Worm (Caenorhabditis elegans) whole organism, mixed stage, embryonic: ENCODE data around the gene F20D6.10.

Experiments used
- M03D4.4 ChIP-seq: sonication (generic microtip); optimal IDR thresholded peaks from 2 replicates; lab custom pipeline; 2017; ENCODE audit warnings: mild to moderate bottlenecking, missing genetic modification characterization, missing compliant biosample characterization
- bed-3 ChIP-seq: fragments of 200-800 bp; sonication (Bioruptor generic); optimal IDR thresholded peaks from 3 replicates; lab custom pipeline; 2018; ENCODE audit warnings: mild to moderate bottlenecking, missing genetic modification characterization, moderate library complexity, missing compliant biosample characterization
- blmp-1 ChIP-seq: fragments of 150-350 bp; optimal IDR thresholded peaks from 2 replicates; lab custom pipeline; 2014; ENCODE audit warnings: missing biosample characterization, missing genetic modification characterization
- ceh-83 ChIP-seq: fragments of 200-800 bp; sonication (Bioruptor generic); optimal IDR thresholded peaks from 2 replicates; lab custom pipeline; 2018; ENCODE audit warnings: mild to moderate bottlenecking, missing genetic modification characterization, missing compliant biosample characterization
- ces-1 ChIP-seq: fragments of 150-350 bp; optimal IDR thresholded peaks from 2 replicates; lab custom pipeline; 2014; ENCODE audit warnings: missing biosample characterization, missing genetic modification reagents, missing genetic modification characterization
- cnd-1 ChIP-seq: fragments of 200-800 bp; sonication (Bioruptor generic); optimal IDR thresholded peaks from 2 replicates; lab custom pipeline; 2018; ENCODE audit warnings: mild to moderate bottlenecking, missing genetic modification characterization, missing compliant biosample characterization
- drap-1 ChIP-seq: fragments of 200-800 bp; sonication (Bioruptor generic); optimal IDR thresholded peaks from 3 replicates; lab custom pipeline; 2018; ENCODE audit warnings: mild to moderate bottlenecking, missing genetic modification characterization, missing compliant biosample characterization
- elt-1 ChIP-seq: sonication (generic microtip); optimal IDR thresholded peaks from 2 replicates; lab custom pipeline; 2017; ENCODE audit warnings: missing genetic modification characterization, mild to moderate bottlenecking, missing compliant biosample characterization, antibody characterized with exemption, moderate library complexity, borderline replicate concordance; ENCODE audit not compliant: insufficient read depth
- flh-1 ChIP-seq: fragments of 200-800 bp; sonication (Bioruptor generic); optimal IDR thresholded peaks from 2 replicates; lab custom pipeline; 2018; ENCODE audit warnings: mild to moderate bottlenecking, missing genetic modification characterization, moderate library complexity, missing compliant biosample characterization
- ham-2 ChIP-seq: fragments of 200-800 bp; sonication (Bioruptor generic); optimal IDR thresholded peaks from 2 replicates; lab custom pipeline; 2018; ENCODE audit warnings: mild to moderate bottlenecking, missing genetic modification characterization, missing compliant biosample characterization
- hlh-1 ChIP-seq: fragments of 150-350 bp; optimal IDR thresholded peaks from 2 replicates; lab custom pipeline; 2014; ENCODE audit warnings: missing biosample characterization, missing genetic modification reagents, missing genetic modification characterization
- lin-13 ChIP-seq: fragments of 150-350 bp; optimal IDR thresholded peaks from 2 replicates; lab custom pipeline; 2014; ENCODE audit warnings: missing biosample characterization, missing genetic modification characterization
- lsy-2 ChIP-seq: fragments of 150-350 bp; optimal IDR thresholded peaks from 2 replicates; lab custom pipeline; 2014; ENCODE audit warnings: missing biosample characterization, missing genetic modification characterization
- mab-5 ChIP-seq: fragments of 150-350 bp; optimal IDR thresholded peaks from 2 replicates; lab custom pipeline; 2014; ENCODE audit warnings: missing biosample characterization, missing genetic modification characterization
- mep-1 ChIP-seq: fragments of 150-350 bp; optimal IDR thresholded peaks from 2 replicates; lab custom pipeline; 2017; ENCODE audit warnings: missing biosample characterization, missing genetic modification reagents, missing genetic modification characterization, inconsistent platforms
- mls-2 ChIP-seq: sonication (generic microtip); optimal IDR thresholded peaks from 2 replicates; lab custom pipeline; 2016; ENCODE audit warnings: mild to moderate bottlenecking, missing genetic modification characterization, moderate library complexity, missing compliant biosample characterization
- nhr-12 ChIP-seq: fragments of 150-350 bp; optimal IDR thresholded peaks from 2 replicates; lab custom pipeline; 2014; ENCODE audit warnings: missing biosample characterization, missing genetic modification characterization
- nhr-2 ChIP-seq: fragments of 150-350 bp; optimal IDR thresholded peaks from 2 replicates; lab custom pipeline; 2014; ENCODE audit warnings: missing biosample characterization, missing genetic modification characterization
- nhr-28 ChIP-seq: fragments of 150-350 bp; optimal IDR thresholded peaks from 2 replicates; lab custom pipeline; 2014; ENCODE audit warnings: missing biosample characterization, missing genetic modification characterization
- nhr-76 ChIP-seq: sonication (generic microtip); optimal IDR thresholded peaks from 2 replicates; lab custom pipeline; 2017; ENCODE audit warnings: missing biosample characterization, missing genetic modification characterization
- pha-4 ChIP-seq: fragments of 150-350 bp; optimal IDR thresholded peaks from 2 replicates; lab custom pipeline; 2018; ENCODE audit warnings: missing biosample characterization, missing genetic modification reagents, missing genetic modification characterization
- sem-2 ChIP-seq: fragments of 200-800 bp; sonication (Bioruptor generic); optimal IDR thresholded peaks from 2 replicates; lab custom pipeline; 2018; ENCODE audit warnings: mild to moderate bottlenecking, missing genetic modification characterization, missing compliant biosample characterization
- snpc-4 ChIP-seq: fragments of 150-350 bp; optimal IDR thresholded peaks from 2 replicates; lab custom pipeline; 2014; ENCODE audit warnings: missing biosample characterization, missing genetic modification characterization
- sptf-1 ChIP-seq: sonication (generic microtip); optimal IDR thresholded peaks from 2 replicates; lab custom pipeline; 2017; ENCODE audit warnings: mild to moderate bottlenecking, missing genetic modification characterization, moderate library complexity, missing compliant biosample characterization
- unc-120 ChIP-seq: sonication (generic microtip); optimal IDR thresholded peaks from 2 replicates; lab custom pipeline; 2017; ENCODE audit warnings: missing genetic modification characterization, missing compliant biosample characterization; ENCODE audit not compliant: poor library complexity, severe bottlenecking
- unc-39 ChIP-seq: fragments of 150-350 bp; optimal IDR thresholded peaks from 2 replicates; lab custom pipeline; 2014; ENCODE audit warnings: missing biosample characterization, missing genetic modification characterization
- unc-62 ChIP-seq: fragments of 150-350 bp; optimal IDR thresholded peaks from 2 replicates; lab custom pipeline; 2014; ENCODE audit warnings: missing biosample characterization, missing genetic modification reagents, missing genetic modification characterization
- zip-8 ChIP-seq: fragments of 150-350 bp; optimal IDR thresholded peaks from 2 replicates; lab custom pipeline; 2014; ENCODE audit warnings: missing biosample characterization, missing genetic modification characterization
- ztf-11 ChIP-seq: fragments of 150-350 bp; optimal IDR thresholded peaks from 2 replicates; lab custom pipeline; 2014; ENCODE audit warnings: missing biosample characterization, missing genetic modification characterization

The F20D6.10 gene

DNA sequence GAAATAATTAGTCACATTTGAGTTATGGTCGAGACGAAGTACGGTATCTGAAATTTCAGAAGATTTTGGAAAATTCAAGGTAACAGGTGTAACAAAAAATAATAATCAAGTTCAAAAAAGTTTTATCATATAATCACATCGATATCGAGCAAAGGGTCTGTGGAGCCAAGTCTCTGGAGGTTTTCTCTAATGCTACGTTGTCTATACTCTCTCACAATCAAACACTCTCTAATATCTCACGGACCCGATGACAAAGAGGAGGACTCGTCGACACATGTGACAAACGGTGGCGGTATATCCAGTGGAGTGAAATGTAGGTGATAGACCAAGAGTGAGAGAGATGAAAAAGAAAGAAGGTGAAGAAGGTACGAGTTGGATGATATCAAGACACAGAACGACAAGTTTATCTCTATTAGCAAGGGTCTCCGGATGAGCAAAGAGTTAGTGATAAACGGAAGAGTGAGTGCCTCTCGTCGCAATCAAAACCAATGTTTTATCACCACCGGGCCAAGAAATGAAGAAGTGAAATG is at the start of gene F20D6.10:
Gene F20D6.10, minus strand, starts transcription at position 51 of the 530 bp plus-strand sequence.
- TF ChIP-seq hlh-1 (tag; lab: Kevin White, UChicago) (peak; percentile 91), unc-62 (peak; percentile 77), sptf-1 (tag; lab: Kevin White, UChicago) (no peak), unc-120 (peak; percentile 62), flh-1 (GFP tag; lab: Kevin White, UChicago) (no peak), nhr-12 (tag; lab: Kevin White, UChicago) (no peak)
- TF ChIP-seq, all 35 proteins: peak for 3

DNA sequence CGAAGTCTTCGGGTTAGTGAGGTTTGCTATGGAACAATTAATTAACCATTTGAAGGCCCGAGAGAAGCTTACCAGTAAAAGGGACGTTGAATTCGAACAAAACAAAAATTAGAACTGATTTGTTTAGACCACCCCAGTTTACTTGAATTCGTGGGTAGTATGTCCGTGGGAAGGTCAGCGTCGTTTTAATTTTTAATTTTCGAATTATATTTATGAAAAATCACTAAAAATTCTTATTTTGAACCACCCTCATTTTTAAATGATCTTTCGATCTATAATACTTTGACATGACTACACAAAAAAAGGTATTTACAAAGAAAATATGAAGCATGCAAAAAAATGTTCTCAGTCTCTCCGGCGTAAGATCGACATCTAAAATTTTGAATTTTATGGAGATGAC is 49.7 kb upstream of the F20D6.10 start, which contains the start of gene C16D9.5:
Gene C16D9.5, minus strand, starts transcription at position 101 of the 400 bp plus-strand sequence.
- TF ChIP-seq mep-1 (tag; lab: Kevin White, UChicago) = no peak
- no peak for TF ChIP-seq lin-13 (tag; lab: Kevin White, UChicago)
- TF ChIP-seq hlh-1 (tag; lab: Kevin White, UChicago) = no peak
- no peak for TF ChIP-seq drap-1
- TF ChIP-seq nhr-28 (tag; lab: Kevin White, UChicago) = no peak
- TF ChIP-seq lsy-2 (tag; lab: Kevin White, UChicago) = no peak
- TF ChIP-seq elt-1 (tag; lab: Kevin White, UChicago) = no peak
- no peak for TF ChIP-seq unc-39 (tag; lab: Kevin White, UChicago)
- no peak for TF ChIP-seq ces-1 (GFP tag; lab: Kevin White, UChicago)
- TF ChIP-seq mls-2 (tag; lab: Kevin White, UChicago) = no peak
- no peak for TF ChIP-seq snpc-4
- no peak for TF ChIP-seq cnd-1 (tag; lab: Kevin White, UChicago)
- TF ChIP-seq blmp-1 = no peak

DNA sequence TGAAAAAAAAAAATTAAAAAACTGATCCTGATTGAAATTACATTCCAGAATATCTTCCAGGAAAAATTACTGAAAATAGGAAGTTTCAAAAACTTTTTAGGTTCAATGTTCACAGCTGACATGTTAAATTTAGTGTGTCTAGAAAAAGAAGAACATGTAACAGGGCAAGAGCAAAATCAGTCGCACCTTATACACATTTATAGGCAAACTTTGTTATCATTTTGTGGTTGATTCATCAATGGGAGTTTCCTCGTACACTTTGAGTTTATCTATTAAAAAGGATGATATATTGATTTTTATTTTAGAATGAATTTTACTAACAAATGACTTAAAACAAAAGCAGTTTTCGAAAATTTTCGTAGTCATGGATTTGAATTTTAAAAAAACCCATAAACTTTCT is 47.5 kb upstream of the F20D6.10 start:
- TF ChIP-seq lsy-2 (tag; lab: Kevin White, UChicago) (no peak), unc-39 (tag; lab: Kevin White, UChicago) (no peak), ces-1 (GFP tag; lab: Kevin White, UChicago) (no peak), sptf-1 (tag; lab: Kevin White, UChicago) (no peak), nhr-2 (tag; lab: Kevin White, UChicago) (no peak), drap-1 (no peak), unc-120 (no peak), mab-5 (tag; lab: Kevin White, UChicago) (no peak), unc-62 (no peak), mls-2 (tag; lab: Kevin White, UChicago) (no peak), zip-8 (tag; lab: Kevin White, UChicago) (no peak), elt-1 (tag; lab: Kevin White, UChicago) (no peak), nhr-28 (tag; lab: Kevin White, UChicago) (no peak), ceh-83 (GFP tag; lab: Kevin White, UChicago) (no peak), ztf-11 (tag; lab: Kevin White, UChicago) (no peak), mep-1 (tag; lab: Kevin White, UChicago) (no peak), sem-2 (GFP tag; lab: Kevin White, UChicago) (no peak)

DNA sequence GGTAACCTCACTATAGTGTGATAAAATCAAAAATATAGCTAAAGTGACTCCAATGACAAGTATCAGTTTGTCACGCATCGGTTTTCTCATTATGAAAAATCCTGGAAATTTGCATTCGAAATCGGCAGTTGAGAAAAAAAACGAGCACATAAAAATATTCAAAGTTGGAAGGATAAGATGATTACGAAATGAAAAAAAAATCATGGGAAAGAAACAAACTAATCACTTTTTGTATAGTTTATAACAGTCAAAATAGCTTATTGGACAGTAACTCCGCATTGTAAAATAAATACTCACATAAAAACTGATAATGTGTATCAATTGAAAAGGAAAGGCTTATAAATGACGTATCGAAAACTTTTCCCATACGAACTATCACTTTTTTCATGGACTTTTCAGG is 47.1 kb upstream of the F20D6.10 start, which contains the start of gene C16D9.4:
Gene C16D9.4, minus strand, starts transcription at position 101 of the 400 bp plus-strand sequence.
- TF ChIP-seq drap-1 (no peak), bed-3 (GFP tag; lab: Kevin White, UChicago) (no peak), pha-4 (tag; lab: Kevin White, UChicago) (no peak), nhr-12 (tag; lab: Kevin White, UChicago) (no peak), ham-2 (GFP tag; lab: Kevin White, UChicago) (no peak), mls-2 (tag; lab: Kevin White, UChicago) (no peak), unc-120 (no peak), flh-1 (GFP tag; lab: Kevin White, UChicago) (no peak), ces-1 (GFP tag; lab: Kevin White, UChicago) (no peak), ztf-11 (tag; lab: Kevin White, UChicago) (no peak), snpc-4 (no peak), lin-13 (tag; lab: Kevin White, UChicago) (no peak), elt-1 (tag; lab: Kevin White, UChicago) (no peak), sem-2 (GFP tag; lab: Kevin White, UChicago) (no peak), nhr-2 (tag; lab: Kevin White, UChicago) (no peak), zip-8 (tag; lab: Kevin White, UChicago) (no peak), M03D4.4 (tag; lab: Kevin White, UChicago) (no peak)

- no peak for TF ChIP-seq nhr-76
Observed at ce11 chrV:8239928-8240327, 44.2 kb upstream of the F20D6.10 start, which contains the start of gene C16D9.3. Gene C16D9.3 (minus strand): TSS chrV:8240028.
